Worm (Caenorhabditis elegans) whole organism, young adult: ENCODE measurements around the gene med-2.

Source experiments
- B0261.1 ChIP-seq: sonication (generic microtip); optimal IDR thresholded peaks from 2 replicates; lab custom pipeline; 2016; ENCODE audit warnings: mild to moderate bottlenecking, missing genetic modification characterization, moderate library complexity, missing compliant biosample characterization
- F23B12.7 ChIP-seq: sonication (generic microtip); optimal IDR thresholded peaks from 2 replicates; lab custom pipeline; 2017; ENCODE audit warnings: missing genetic modification characterization, mild to moderate bottlenecking, missing compliant biosample characterization, antibody characterized with exemption, moderate library complexity; ENCODE audit not compliant: insufficient read depth
- F37B4.10 ChIP-seq: fragments of 200-800 bp; sonication (Bioruptor generic); IDR thresholded peaks from 2 replicates; pipeline ENCODE4 v1.3.6; 2022; ENCODE audit warnings: missing genetic modification characterization, missing compliant biosample characterization
- F39B2.1 ChIP-seq: fragments of 200-800 bp; sonication (Bioruptor generic); IDR thresholded peaks from 2 replicates; pipeline ENCODE4 v1.3.6; 2022; ENCODE audit warnings: missing genetic modification reagents, missing genetic modification characterization, missing compliant biosample characterization
- F49E8.2 ChIP-seq: sonication (generic microtip); optimal IDR thresholded peaks from 3 replicates; lab custom pipeline; 2017; ENCODE audit warnings: missing genetic modification characterization, mild to moderate bottlenecking, missing compliant biosample characterization, antibody characterized with exemption, moderate library complexity; ENCODE audit not compliant: insufficient read depth
- F55B11.4 ChIP-seq: sonication (generic microtip); optimal IDR thresholded peaks from 2 replicates; lab custom pipeline; 2016; ENCODE audit warnings: missing compliant biosample characterization, missing genetic modification characterization, borderline replicate concordance; ENCODE audit not compliant: insufficient read depth
- T07F8.4 ChIP-seq: sonication (generic microtip); optimal IDR thresholded peaks from 2 replicates; lab custom pipeline; 2016; ENCODE audit warnings: mild to moderate bottlenecking, missing genetic modification characterization, moderate library complexity, missing compliant biosample characterization
- T26A5.8 ChIP-seq: sonication (generic microtip); optimal IDR thresholded peaks from 2 replicates; lab custom pipeline; 2016; ENCODE audit warnings: missing genetic modification characterization, missing compliant biosample characterization
- Y56A3A.18 ChIP-seq: fragments of 200-800 bp; sonication (Bioruptor generic); IDR thresholded peaks from 2 replicates; pipeline ENCODE4 v1.3.6; 2022; ENCODE audit warnings: missing genetic modification reagents, missing genetic modification characterization, missing compliant biosample characterization
- ZK185.1 ChIP-seq: sonication (generic microtip); optimal IDR thresholded peaks from 2 replicates; lab custom pipeline; 2016; ENCODE audit warnings: mild to moderate bottlenecking, missing genetic modification characterization, missing compliant biosample characterization; ENCODE audit not compliant: poor library complexity, severe bottlenecking
- ama-1 ChIP-seq, 3 experiments: fragments of 150-350 bp in 1 of 3; sonication (generic microtip) in 2 of 3; optimal IDR thresholded peaks; 2 replicates each; lab custom pipeline; 2014 to 2018; ENCODE audit warnings: missing biosample characterization in 2 of 3, missing genetic modification characterization in 2 of 3, missing genetic modification reagents in 2 of 3
- bed-2 ChIP-seq: fragments of 200-800 bp; sonication (Bioruptor generic); IDR thresholded peaks from 2 replicates; pipeline ENCODE4 v1.3.6; 2022; ENCODE audit warnings: missing genetic modification reagents, missing genetic modification characterization, missing compliant biosample characterization
- cebp-2 ChIP-seq: fragments of 200-800 bp; sonication (Bioruptor generic); IDR thresholded peaks from 2 replicates; pipeline ENCODE4 v1.3.6; 2022; ENCODE audit warnings: missing genetic modification characterization, missing compliant biosample characterization
- ceh-100 ChIP-seq: fragments of 200-800 bp; sonication (Bioruptor generic); IDR thresholded peaks from 2 replicates; pipeline ENCODE4 v1.3.6; 2022; ENCODE audit warnings: missing genetic modification reagents, missing genetic modification characterization, missing compliant biosample characterization
- chd-7 ChIP-seq: sonication (generic microtip); optimal IDR thresholded peaks from 2 replicates; lab custom pipeline; 2016; ENCODE audit warnings: mild to moderate bottlenecking, missing genetic modification characterization, moderate library complexity, missing compliant biosample characterization
- dpl-1 ChIP-seq: fragments of 150-350 bp; optimal IDR thresholded peaks from 2 replicates; lab custom pipeline; 2014; ENCODE audit warnings: missing biosample characterization, missing genetic modification reagents, missing genetic modification characterization
- efl-1 ChIP-seq: fragments of 150-350 bp; optimal IDR thresholded peaks from 2 replicates; lab custom pipeline; 2014; ENCODE audit warnings: missing biosample characterization, missing genetic modification reagents, missing genetic modification characterization
- egrh-3 ChIP-seq: fragments of 200-800 bp; sonication (Bioruptor generic); IDR thresholded peaks from 2 replicates; pipeline ENCODE4 v1.3.6; 2022; ENCODE audit warnings: missing genetic modification reagents, missing genetic modification characterization, missing compliant biosample characterization
- ekl-4 ChIP-seq: fragments of 200-800 bp; sonication (Bioruptor generic); IDR thresholded peaks from 2 replicates; pipeline ENCODE4 v1.3.6; 2022; ENCODE audit warnings: missing genetic modification reagents, missing genetic modification characterization, missing compliant biosample characterization
- fkh-3 ChIP-seq: sonication (generic microtip); optimal IDR thresholded peaks from 2 replicates; lab custom pipeline; 2016; ENCODE audit warnings: mild to moderate bottlenecking, missing genetic modification characterization, missing compliant biosample characterization
- hlh-12 ChIP-seq: sonication (generic microtip); optimal IDR thresholded peaks from 2 replicates; lab custom pipeline; 2016; ENCODE audit warnings: missing genetic modification characterization, missing compliant biosample characterization
- hmg-20 ChIP-seq: fragments of 200-800 bp; sonication (Bioruptor generic); IDR thresholded peaks from 2 replicates; pipeline ENCODE4 v1.3.6; 2022; ENCODE audit warnings: missing genetic modification reagents, missing genetic modification characterization, missing compliant biosample characterization
- lin-54 ChIP-seq: fragments of 200-800 bp; sonication (Bioruptor generic); optimal IDR thresholded peaks from 2 replicates; lab custom pipeline; 2018; ENCODE audit warnings: mild to moderate bottlenecking, missing genetic modification characterization, missing compliant biosample characterization
- lir-1 ChIP-seq: fragments of 200-800 bp; sonication (Bioruptor generic); conservative IDR thresholded peaks from 2 replicates; pipeline ENCODE4 v1.3.6; 2022; ENCODE audit warnings: missing genetic modification reagents, missing genetic modification characterization, missing compliant biosample characterization
- lsl-1 ChIP-seq: fragments of 200-800 bp; sonication (Bioruptor generic); optimal IDR thresholded peaks from 2 replicates; lab custom pipeline; 2018; ENCODE audit warnings: mild to moderate bottlenecking, missing genetic modification characterization, moderate library complexity, missing compliant biosample characterization
- mcd-1 ChIP-seq: fragments of 200-800 bp; sonication (Bioruptor generic); IDR thresholded peaks from 2 replicates; pipeline ENCODE4 v1.3.6; 2022; ENCODE audit warnings: missing genetic modification reagents, missing genetic modification characterization, missing compliant biosample characterization
- mel-28 ChIP-seq: sonication (generic microtip); optimal IDR thresholded peaks from 2 replicates; lab custom pipeline; 2016; ENCODE audit warnings: borderline replicate concordance, mild to moderate bottlenecking, missing genetic modification characterization, missing compliant biosample characterization
- nfya-2 ChIP-seq: fragments of 200-800 bp; sonication (Bioruptor generic); IDR thresholded peaks from 2 replicates; pipeline ENCODE4 v1.3.6; 2022; ENCODE audit warnings: missing genetic modification reagents, missing genetic modification characterization, missing compliant biosample characterization
- nhr-27 ChIP-seq: fragments of 200-800 bp; sonication (Bioruptor generic); optimal IDR thresholded peaks from 2 replicates; lab custom pipeline; 2018; ENCODE audit warnings: mild to moderate bottlenecking, missing genetic modification characterization, moderate library complexity, missing compliant biosample characterization
- nhr-80 ChIP-seq: sonication (generic microtip); optimal IDR thresholded peaks from 2 replicates; lab custom pipeline; 2016; ENCODE audit warnings: missing genetic modification characterization, missing compliant biosample characterization
- rpc-1 ChIP-seq, 2 experiments: fragments of 150-350 bp in 1 of 2; sonication (generic microtip) in 1 of 2; optimal IDR thresholded peaks; 2 replicates each; lab custom pipeline; 2014 to 2018; ENCODE audit warnings: missing biosample characterization in 1 of 2, missing genetic modification characterization in 1 of 2, missing genetic modification reagents in 1 of 2, missing genotype in 1 of 2
- sdz-38 ChIP-seq: sonication (generic microtip); optimal IDR thresholded peaks from 2 replicates; lab custom pipeline; 2016; ENCODE audit warnings: missing genotype, missing genetic modification characterization, missing compliant biosample characterization
- snpc-4 ChIP-seq, 5 experiments: fragments of 150-350 bp in 1 of 5; sonication (generic microtip) in 4 of 5; optimal IDR thresholded peaks; 2 replicates each; lab custom pipeline; 2014 to 2018; ENCODE audit warnings: missing genetic modification characterization in 5 of 5, missing biosample characterization in 3 of 5, antibody characterized with exemption in 2 of 5, mild to moderate bottlenecking in 2 of 5, missing compliant biosample characterization in 2 of 5, missing genotype in 2 of 5, moderate library complexity in 2 of 5, missing genetic modification reagents in 1 of 5
- sptf-2 ChIP-seq: fragments of 200-800 bp; sonication (Bioruptor generic); optimal IDR thresholded peaks from 2 replicates; lab custom pipeline; 2018; ENCODE audit warnings: mild to moderate bottlenecking, missing genetic modification characterization, missing compliant biosample characterization
- tbx-9 ChIP-seq: sonication (generic microtip); optimal IDR thresholded peaks from 2 replicates; lab custom pipeline; 2016; ENCODE audit warnings: borderline replicate concordance, missing genetic modification characterization, inconsistent platforms, missing compliant biosample characterization
- ztf-22 ChIP-seq: fragments of 200-800 bp; sonication (Bioruptor generic); optimal IDR thresholded peaks from 2 replicates; lab custom pipeline; 2018; ENCODE audit warnings: mild to moderate bottlenecking, missing genetic modification characterization, moderate library complexity, missing compliant biosample characterization
- ztf-25 ChIP-seq: fragments of 200-800 bp; sonication (Bioruptor generic); IDR thresholded peaks from 2 replicates; pipeline ENCODE4 v1.3.6; 2022; ENCODE audit warnings: missing genetic modification reagents, missing genetic modification characterization, missing compliant biosample characterization
- ztf-6 ChIP-seq: fragments of 200-800 bp; sonication (Bioruptor generic); IDR thresholded peaks from 2 replicates; pipeline ENCODE4 v1.3.6; 2022; ENCODE audit warnings: missing genetic modification reagents, missing genetic modification characterization, missing compliant biosample characterization

Gene med-2

DNA sequence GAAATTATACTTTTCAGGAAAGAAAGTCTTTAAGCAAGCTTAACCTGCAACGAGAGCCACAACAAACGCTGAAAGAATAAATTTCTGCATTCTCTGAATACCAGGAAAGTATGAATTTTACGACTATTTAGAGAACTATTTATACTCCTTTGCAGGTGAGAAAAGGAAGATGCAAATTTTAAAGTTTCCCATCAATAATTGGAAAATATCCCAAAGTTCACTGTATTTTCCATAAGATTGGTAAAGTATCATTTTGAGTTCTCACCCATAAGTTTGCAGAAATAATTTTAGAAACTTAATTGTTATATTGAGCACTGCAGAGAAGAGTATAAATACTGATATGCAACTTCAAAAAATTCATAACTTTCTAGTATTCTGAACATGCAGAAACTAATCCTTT, 24.8 kb upstream of the med-2 start, which contains the start of gene clec-158:
Gene clec-158 (minus strand): TSS at position 101 of the 400 bp plus-strand sequence.
- no peak for TF ChIP-seq cebp-2 (GFP tag; lab: Robert Waterston, UW)

ce11 chrIII:6863901-6864300, 20.4 kb upstream of the med-2 start, which contains the start of gene sma-3:
sma-3 (minus strand) TSS chrIII:6863968.
- TF ChIP-seq bed-2 (GFP tag; lab: Robert Waterston, UW) (no peak), F49E8.2 (no peak), fkh-3 (tag; lab: Kevin White, UChicago) (no peak), nhr-80 (tag; lab: Kevin White, UChicago) (peak; percentile 72), chd-7 (tag; lab: Kevin White, UChicago) (no peak), tbx-9 (tag; lab: Kevin White, UChicago) (no peak)
- TF ChIP-seq, all 124 proteins: peak for 1

ce11 chrIII:6869268-6869667, 15.0 kb upstream of the med-2 start, which contains the start of the genes cra-1 and kbp-1:
cra-1 (minus strand) TSS chrIII:6869460.
kbp-1 (plus strand) TSS chrIII:6869633.
- no peak for TF ChIP-seq ztf-25 (GFP tag; lab: Robert Waterston, UW)
- no peak for TF ChIP-seq egrh-3 (GFP tag; lab: Robert Waterston, UW)
- TF ChIP-seq lin-54 (GFP tag; lab: Kevin White, UChicago) = peak; percentile 49
- TF ChIP-seq nhr-27 (tag; lab: Kevin White, UChicago) = no peak
- no peak for TF ChIP-seq ceh-100 (GFP tag; lab: Robert Waterston, UW)
- no peak for TF ChIP-seq hlh-12
- TF ChIP-seq efl-1 = peak; percentile 74
- no peak for TF ChIP-seq B0261.1 (tag; lab: Kevin White, UChicago)
- peak; percentile 47 for TF ChIP-seq dpl-1
- no peak for TF ChIP-seq F37B4.10 (GFP tag; lab: Robert Waterston, UW)
- TF ChIP-seq rpc-1 (optimal IDR thresholded peaks at IDR 0.05; lab: Kevin White, UChicago) = no peak
- TF ChIP-seq rpc-1 (tag; optimal IDR thresholded peaks at IDR 0.05; lab: Kevin White, UChicago) = no peak
- TF ChIP-seq lsl-1 (GFP tag; lab: Kevin White, UChicago) = peak; percentile 12
- peak; percentile 37 for TF ChIP-seq F23B12.7 (tag; lab: Kevin White, UChicago)
- TF ChIP-seq mcd-1 (GFP tag; lab: Robert Waterston, UW) = peak; percentile 82

- TF ChIP-seq ama-1 (optimal IDR thresholded peaks at IDR 0.05; lab: Kevin White, UChicago) (no peak), ama-1 (GFP tag; optimal IDR thresholded peaks at IDR 0.05; lab: Kevin White, UChicago) (no peak), ztf-22 (GFP tag; lab: Kevin White, UChicago) (no peak), nfya-2 (GFP tag; lab: Robert Waterston, UW) (no peak), Y56A3A.18 (GFP tag; lab: Robert Waterston, UW) (no peak), T07F8.4 (tag; lab: Kevin White, UChicago) (no peak), ZK185.1 (tag; lab: Kevin White, UChicago) (no peak), ztf-6 (GFP tag; lab: Robert Waterston, UW) (no peak), ceh-100 (GFP tag; lab: Robert Waterston, UW) (no peak), F49E8.2 (no peak), snpc-4 (GFP tag; optimal IDR thresholded peaks at IDR 0.05; lab: Kevin White, UChicago) (no peak), snpc-4 (tag; optimal IDR thresholded peaks at IDR 0.05; lab: Kevin White, UChicago) (no peak), mel-28 (tag; lab: Kevin White, UChicago) (no peak), T26A5.8 (tag; lab: Kevin White, UChicago) (no peak), F55B11.4 (no peak), F39B2.1 (GFP tag; lab: Robert Waterston, UW) (no peak), hmg-20 (GFP tag; lab: Robert Waterston, UW) (no peak), sdz-38 (no peak), lir-1 (no peak), sptf-2 (GFP tag; lab: Kevin White, UChicago) (no peak), ekl-4 (GFP tag; lab: Robert Waterston, UW) (no peak)
- TF ChIP-seq, all 124 proteins: peak for 0
Observed at ce11 chrIII:6869996-6870395, 14.3 kb upstream of the med-2 start, which contains the start of gene K04C2.8. K04C2.8 (plus strand) TSS chrIII:6870296.
